Worm (Caenorhabditis elegans): ENCODE measurements around the gene henn-1.

henn-1 gene

ce11 chrIII:8250007-8250683 is 17.7 kb downstream of the henn-1 start, which contains the start of gene knl-1:
knl-1 (plus strand) TSS chrIII:8250632.
- no peak for TF ChIP-seq dao-5 (tag; optimal IDR thresholded peaks at IDR 0.05)
- peak; percentile 50 for TF ChIP-seq W03F9.2 (tag; optimal IDR thresholded peaks at IDR 0.05)

ce11 chrIII:8254938-8255337 is 22.5 kb downstream of the henn-1 start, which contains the start of gene F09G8.5:
F09G8.5 (plus strand) TSS chrIII:8254975.
- TF ChIP-seq him-1 (tag; optimal IDR thresholded peaks at IDR 0.05) (no peak), W03F9.2 (tag; optimal IDR thresholded peaks at IDR 0.05) (no peak), dao-5 (tag; optimal IDR thresholded peaks at IDR 0.05) (no peak)

ce11 chrIII:8258045-8258444 is 25.6 kb downstream of the henn-1 start, which contains the start of gene ncr-2:
ncr-2 (plus strand) TSS chrIII:8258345.
- TF ChIP-seq W03F9.2 (tag; optimal IDR thresholded peaks at IDR 0.05) (no peak), dao-5 (tag; optimal IDR thresholded peaks at IDR 0.05) (no peak), him-1 (tag; optimal IDR thresholded peaks at IDR 0.05) (no peak)

ce11 chrIII:8262599-8262998 is 30.1 kb downstream of the henn-1 start:
- TF ChIP-seq dao-5 (tag; optimal IDR thresholded peaks at IDR 0.05) (no peak), him-1 (tag; optimal IDR thresholded peaks at IDR 0.05) (no peak), W03F9.2 (tag; optimal IDR thresholded peaks at IDR 0.05) (no peak)

ce11 chrIII:8263377-8263776 is 30.9 kb downstream of the henn-1 start, which contains the start of gene col-91:
col-91 (minus strand) TSS chrIII:8263664.
- TF ChIP-seq dao-5 (tag; optimal IDR thresholded peaks at IDR 0.05) (no peak), W03F9.2 (tag; optimal IDR thresholded peaks at IDR 0.05) (no peak), him-1 (tag; optimal IDR thresholded peaks at IDR 0.05) (no peak)

ce11 chrIII:8265753-8266152 is 33.3 kb downstream of the henn-1 start, which contains the start of gene mrps-9:
mrps-9 (plus strand) TSS chrIII:8266062.
- TF ChIP-seq him-1 (tag; optimal IDR thresholded peaks at IDR 0.05) (no peak), dao-5 (tag; optimal IDR thresholded peaks at IDR 0.05) (no peak), W03F9.2 (tag; optimal IDR thresholded peaks at IDR 0.05) (peak; percentile 13)

ce11 chrIII:8268296-8268695 is 35.8 kb downstream of the henn-1 start, which contains the start of the genes F09G8.7 and crn-7:
F09G8.7 (minus strand) TSS chrIII:8268355.
crn-7 (plus strand) TSS chrIII:8268531.
- no peak for TF ChIP-seq dao-5 (tag; optimal IDR thresholded peaks at IDR 0.05)
- TF ChIP-seq him-1 (tag; optimal IDR thresholded peaks at IDR 0.05), result no peak
- no peak for TF ChIP-seq W03F9.2 (tag; optimal IDR thresholded peaks at IDR 0.05)

- TF ChIP-seq W03F9.2 (tag; optimal IDR thresholded peaks at IDR 0.05) (no peak), dao-5 (tag; optimal IDR thresholded peaks at IDR 0.05) (no peak), him-1 (tag; optimal IDR thresholded peaks at IDR 0.05) (no peak)
These were observed 39.3 kb downstream of the henn-1 start, which contains the start of the genes mps-4 and F09G8.10 for ce11 chrIII:8271676-8272225. mps-4 (minus strand) TSS chrIII:8271776. F09G8.10 (minus strand) TSS chrIII:8272175.

ce11 chrIII:8275871-8276270 is 43.4 kb downstream of the henn-1 start, which contains the start of gene clec-160:
clec-160 (minus strand) TSS chrIII:8275971.
- no peak for TF ChIP-seq W03F9.2 (tag; optimal IDR thresholded peaks at IDR 0.05)
- no peak for TF ChIP-seq dao-5 (tag; optimal IDR thresholded peaks at IDR 0.05)
- no peak for TF ChIP-seq him-1 (tag; optimal IDR thresholded peaks at IDR 0.05)

ce11 chrIII:8278801-8279200 is 46.4 kb downstream of the henn-1 start, which contains the start of gene mig-10:
mig-10 (plus strand) TSS chrIII:8279101.
- TF ChIP-seq dao-5 (tag; optimal IDR thresholded peaks at IDR 0.05), result no peak
- no peak for TF ChIP-seq W03F9.2 (tag; optimal IDR thresholded peaks at IDR 0.05)
- TF ChIP-seq him-1 (tag; optimal IDR thresholded peaks at IDR 0.05), result no peak

- TF ChIP-seq W03F9.2 (tag; optimal IDR thresholded peaks at IDR 0.05), result no peak
These were observed 47.1 kb downstream of the henn-1 start for ce11 chrIII:8279567-8279966.

ce11 chrIII:8280352-8280751 is 47.9 kb downstream of the henn-1 start:
- no peak for TF ChIP-seq him-1 (tag; optimal IDR thresholded peaks at IDR 0.05)
- TF ChIP-seq W03F9.2 (tag; optimal IDR thresholded peaks at IDR 0.05), result no peak
- TF ChIP-seq dao-5 (tag; optimal IDR thresholded peaks at IDR 0.05), result no peak

- no peak for TF ChIP-seq W03F9.2 (tag; optimal IDR thresholded peaks at IDR 0.05)
These were observed 48.9 kb downstream of the henn-1 start for ce11 chrIII:8281310-8281709.

ce11 chrIII:8283525-8283924 is 51.1 kb downstream of the henn-1 start:
- TF ChIP-seq W03F9.2 (tag; optimal IDR thresholded peaks at IDR 0.05), result no peak
- TF ChIP-seq dao-5 (tag; optimal IDR thresholded peaks at IDR 0.05), result no peak
- TF ChIP-seq him-1 (tag; optimal IDR thresholded peaks at IDR 0.05), result no peak
